Worm (Caenorhabditis elegans): ENCODE results near the gene R02D3.8.

Gene R02D3.8

ce11 chrIV:288027-288426, 31.0 kb upstream of the R02D3.8 start, which contains the start of gene T21D12.14:
Gene T21D12.14 (minus strand): TSS chrIV:288127.
- TF ChIP-seq nfya-1 (tag; optimal IDR thresholded peaks at IDR 0.05) (no peak), dve-1 (tag; optimal IDR thresholded peaks at IDR 0.05) (no peak), syd-9 (tag; optimal IDR thresholded peaks at IDR 0.05) (no peak), nhr-232 (tag; optimal IDR thresholded peaks at IDR 0.05) (no peak), ceh-18 (tag; optimal IDR thresholded peaks at IDR 0.05) (no peak), hlh-6 (tag; optimal IDR thresholded peaks at IDR 0.05) (no peak), sox-4 (tag; optimal IDR thresholded peaks at IDR 0.05) (no peak), ceh-6 (GFP tag; optimal IDR thresholded peaks at IDR 0.05) (no peak), tbx-2 (tag; optimal IDR thresholded peaks at IDR 0.05) (no peak), T23F11.4 (GFP tag; optimal IDR thresholded peaks at IDR 0.05) (no peak), elt-2 (tag; optimal IDR thresholded peaks at IDR 0.05) (no peak), ama-1 (optimal IDR thresholded peaks at IDR 0.05) (no peak), lim-6 (tag; optimal IDR thresholded peaks at IDR 0.05) (no peak)

DNA sequence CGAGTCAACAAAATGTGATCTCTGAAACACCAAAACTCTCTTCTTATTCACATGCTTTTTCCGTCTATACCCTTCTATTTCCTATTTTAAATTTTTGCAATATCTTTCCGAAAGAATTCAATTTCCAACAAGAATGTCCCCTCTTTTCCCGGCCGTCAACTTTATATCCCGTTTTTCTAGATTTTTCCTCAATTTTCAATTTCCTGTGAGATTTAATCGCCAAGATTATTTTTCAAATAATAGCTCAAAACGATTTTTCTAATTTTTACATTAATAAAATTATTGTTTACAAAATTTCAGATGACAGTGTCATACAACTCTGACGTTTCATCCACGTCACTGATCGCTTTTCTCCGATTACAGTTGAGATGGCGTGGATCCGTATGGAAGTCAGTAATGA, 26.3 kb upstream of the R02D3.8 start, which contains the start of gene best-19:
best-19 (plus strand) TSS at position 301 of the 400 bp plus-strand sequence.
- TF ChIP-seq madf-2 (tag; optimal IDR thresholded peaks at IDR 0.05) = no peak
- TF ChIP-seq nhr-232 (tag; optimal IDR thresholded peaks at IDR 0.05) = no peak
- peak; percentile 52 for TF ChIP-seq unc-42 (tag; optimal IDR thresholded peaks at IDR 0.05)
- TF ChIP-seq ceh-24 (tag; optimal IDR thresholded peaks at IDR 0.05) = no peak

DNA sequence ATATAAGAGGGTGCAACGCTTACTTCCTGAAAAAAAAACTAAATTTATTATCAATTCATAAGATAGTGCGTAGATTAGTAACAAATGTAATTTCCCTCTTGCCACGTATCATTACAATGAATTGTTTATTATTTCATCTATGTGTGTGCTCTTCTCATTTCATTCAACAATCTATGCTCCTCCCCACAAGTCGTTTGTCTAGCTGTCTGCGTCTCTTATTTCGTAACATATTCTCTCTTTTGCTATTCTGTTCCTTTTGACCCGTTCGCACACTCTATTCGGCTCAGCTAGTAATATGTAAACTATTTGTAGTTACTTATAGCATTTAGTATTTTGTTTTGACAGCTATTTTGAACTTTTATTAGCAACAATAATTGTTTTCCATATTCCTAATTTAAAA, 25.0 kb upstream of the R02D3.8 start:
- no peak for TF ChIP-seq F13H6.1 (tag; optimal IDR thresholded peaks at IDR 0.05)
- no peak for TF ChIP-seq hlh-30 (tag; optimal IDR thresholded peaks at IDR 0.05; ENCODE audit: insufficient read depth)
- no peak for TF ChIP-seq T23F11.4 (GFP tag; optimal IDR thresholded peaks at IDR 0.05)

- TF ChIP-seq F13H6.1 (tag; optimal IDR thresholded peaks at IDR 0.05) = no peak
- TF ChIP-seq hlh-6 (tag; optimal IDR thresholded peaks at IDR 0.05) = no peak
- no peak for TF ChIP-seq dve-1 (tag; optimal IDR thresholded peaks at IDR 0.05)
Measured at ce11 chrIV:278284-278683, 21.3 kb upstream of the R02D3.8 start.

- TF ChIP-seq K09A11.1 (tag; optimal IDR thresholded peaks at IDR 0.05; ENCODE audit: insufficient read depth) = no peak
Measured at ce11 chrIV:275146-275545, 18.1 kb upstream of the R02D3.8 start.

DNA sequence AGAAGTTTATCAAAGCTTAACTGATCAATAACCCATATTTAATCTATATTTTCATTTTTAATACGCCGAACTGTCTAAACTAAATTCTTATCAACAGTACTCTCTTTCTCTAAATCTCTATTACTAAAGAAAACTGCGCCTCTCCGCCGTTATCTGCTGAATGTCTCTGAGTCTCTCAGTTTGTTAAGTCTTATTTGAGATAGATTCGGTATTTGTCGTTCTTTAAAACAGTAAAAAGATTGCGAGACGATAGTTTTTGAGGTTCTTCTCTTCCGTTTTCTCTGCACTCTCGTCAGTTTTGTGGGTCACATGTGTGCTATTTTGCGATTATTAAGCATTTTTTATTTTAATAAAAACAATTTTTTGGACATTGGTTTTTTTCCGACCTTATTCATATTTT, 17.2 kb upstream of the R02D3.8 start, which contains the start of gene sma-10:
sma-10 (plus strand) TSS at position 236 of the 400 bp plus-strand sequence.
- TF ChIP-seq hlh-13 (GFP tag; optimal IDR thresholded peaks at IDR 0.05) (no peak), elt-4 (tag; optimal IDR thresholded peaks at IDR 0.05) (no peak), elt-2 (tag; optimal IDR thresholded peaks at IDR 0.05) (peak; percentile 63), fkh-10 (GFP tag; optimal IDR thresholded peaks at IDR 0.05) (no peak), ceh-30 (tag; optimal IDR thresholded peaks at IDR 0.05) (no peak), rnt-1 (tag; optimal IDR thresholded peaks at IDR 0.05) (no peak), mec-3 (tag; optimal IDR thresholded peaks at IDR 0.05; ENCODE audit: borderline replicate concordance) (no peak), eyg-1 (tag; optimal IDR thresholded peaks at IDR 0.05) (no peak), dve-1 (tag; optimal IDR thresholded peaks at IDR 0.05) (peak; percentile 13), sox-4 (tag; optimal IDR thresholded peaks at IDR 0.05) (no peak), sox-2 (GFP tag; IDR thresholded peaks at IDR 0.05) (no peak), ceh-6 (GFP tag; optimal IDR thresholded peaks at IDR 0.05) (no peak), Y22D7AL.16 (tag; optimal IDR thresholded peaks at IDR 0.05) (no peak), ceh-31 (tag; optimal IDR thresholded peaks at IDR 0.05) (no peak), ref-2 (tag; optimal IDR thresholded peaks at IDR 0.05) (no peak), ceh-9 (tag; optimal IDR thresholded peaks at IDR 0.05) (no peak), nhr-11 (tag; optimal IDR thresholded peaks at IDR 0.05) (no peak)

All from whole organism, late embryonic.